Fruit fly (Drosophila melanogaster): ENCODE data around the gene Atxn7.

The Atxn7 gene

dm6 chr2L:2380805-2381204 lies 5.2 kb downstream of the Atxn7 start, which contains the start of gene Eogt (continued):
- TF ChIP-seq CG6175 (GFP tag; IDR thresholded peaks at IDR 0.05) (peak; percentile 90), CG34376 (GFP tag; optimal IDR thresholded peaks at IDR 0.05) (peak; percentile 56), Hr39 (optimal IDR thresholded peaks at IDR 0.05) (no peak), dmrt99B (tag; optimal IDR thresholded peaks at IDR 0.05) (peak; percentile 90), CG2889 (GFP tag; IDR thresholded peaks at IDR 0.05) (peak; percentile 94), Meics (GFP tag; optimal IDR thresholded peaks at IDR 0.05) (peak; percentile 87), sens (GFP tag) (peak; percentile 97), CG16813 (GFP tag; IDR thresholded peaks at IDR 0.05; ENCODE audit: partially characterized antibody) (no peak), CG11695 (GFP tag; IDR thresholded peaks at IDR 0.05) (peak; percentile 97), dmrt11E (tag; optimal IDR thresholded peaks at IDR 0.05) (peak; percentile 98), Gsc (GFP tag; IDR thresholded peaks at IDR 0.05) (peak; percentile 93), CG9437 (GFP tag; optimal IDR thresholded peaks at IDR 0.05) (peak; percentile 84), CG10321 (GFP tag; IDR thresholded peaks at IDR 0.05) (peak; percentile 80), sd (tag; optimal IDR thresholded peaks at IDR 0.05) (peak; percentile 95), mld (GFP tag; IDR thresholded peaks at IDR 0.05; ENCODE audit: partially characterized antibody) (no peak), CG4328 (GFP tag; optimal IDR thresholded peaks at IDR 0.05) (peak; percentile 60), kah (GFP tag; optimal IDR thresholded peaks at IDR 0.05) (peak; percentile 66), CTCF (GFP tag; optimal IDR thresholded peaks at IDR 0.05) (peak; percentile 51), CHES-1-like (GFP tag; optimal IDR thresholded peaks at IDR 0.05) (peak; percentile 37), HLH3B (GFP tag; IDR thresholded peaks at IDR 0.05) (peak; percentile 96), Doc2 (GFP tag; IDR thresholded peaks at IDR 0.05) (0 out of 2 replicates have a peak, but pooled peaks have one; percentile 67), nerfin-2 (GFP tag; IDR thresholded peaks at IDR 0.05; ENCODE audit: partially characterized antibody) (no peak), jing (GFP tag; optimal IDR thresholded peaks at IDR 0.05) (peak; percentile 86), Mes4 (GFP tag; optimal IDR thresholded peaks at IDR 0.05) (peak; percentile 51), tin (GFP tag; optimal IDR thresholded peaks at IDR 0.05) (peak; percentile 88), ham (GFP tag; IDR thresholded peaks at IDR 0.05) (peak; percentile 85; the same call in 1 of the 2 replicates), Doc3 (GFP tag; IDR thresholded peaks at IDR 0.05; ENCODE audit: partially characterized antibody) (no peak), peb (GFP tag; IDR thresholded peaks at IDR 0.05) (peak; percentile 94), CG3281 (GFP tag; optimal IDR thresholded peaks at IDR 0.05) (peak; percentile 84), HHEX (GFP tag; optimal IDR thresholded peaks at IDR 0.05) (peak; percentile 80), Dp (GFP tag; optimal IDR thresholded peaks at IDR 0.05) (peak; percentile 28), seq (GFP tag; IDR thresholded peaks at IDR 0.05) (peak; percentile 94), ranshi (GFP tag; IDR thresholded peaks at IDR 0.05) (peak; percentile 97), kay (GFP tag; optimal IDR thresholded peaks at IDR 0.05) (peak; percentile 84), bcd (GFP tag; optimal IDR thresholded peaks at IDR 0.05) (peak; percentile 96), CG12769 (tag; optimal IDR thresholded peaks at IDR 0.05) (peak; percentile 97), schlank (tag; optimal IDR thresholded peaks at IDR 0.05) (peak; percentile 78), z (GFP tag; IDR thresholded peaks at IDR 0.05) (peak; percentile 74; the same call in 2 of the 3 replicates), HLH54F (GFP tag; optimal IDR thresholded peaks at IDR 0.05) (peak; percentile 67), rib (GFP tag; IDR thresholded peaks at IDR 0.05) (peak; percentile 95), CG15514 (GFP tag; optimal IDR thresholded peaks at IDR 0.05) (peak; percentile 77), CG7987 (GFP tag; optimal IDR thresholded peaks at IDR 0.05) (peak; percentile 50), Fer1 (GFP tag; optimal IDR thresholded peaks at IDR 0.05) (peak; percentile 83), Sry-δ (GFP tag; optimal IDR thresholded peaks at IDR 0.05) (peak; percentile 29), nau (GFP tag; optimal IDR thresholded peaks at IDR 0.05) (no peak), CG6765 (GFP tag; optimal IDR thresholded peaks at IDR 0.05) (peak; percentile 43), Gug (GFP tag; IDR thresholded peaks at IDR 0.05) (peak; percentile 93), prd (optimal IDR thresholded peaks at IDR 0.05) (no peak), prd (GFP tag; IDR thresholded peaks at IDR 0.05) (peak; percentile 99), Antp (GFP tag; optimal IDR thresholded peaks at IDR 0.05) (peak; percentile 45), ac (GFP tag; optimal IDR thresholded peaks at IDR 0.05) (peak; percentile 71), CG34422 (GFP tag; IDR thresholded peaks at IDR 0.05) (peak; percentile 98)

All from whole organism, embryonic.